Worm (Caenorhabditis elegans) whole organism, L2 larva: ENCODE results near the gene F46B6.5.

Source experiments
- ZK546.5 ChIP-seq: sonication (generic microtip); optimal IDR thresholded peaks from 2 replicates; lab custom pipeline; 2017; ENCODE audit warnings: missing biosample characterization, missing genetic modification characterization
- ama-1 ChIP-seq: fragments of 150-350 bp; optimal IDR thresholded peaks from 2 replicates; lab custom pipeline; 2018; ENCODE audit warnings: inconsistent platforms
- ceh-82 ChIP-seq: fragments of 150-350 bp; optimal IDR thresholded peaks from 2 replicates; lab custom pipeline; 2014; ENCODE audit warnings: missing biosample characterization, missing genetic modification characterization
- dmd-4 ChIP-seq: sonication (generic microtip); optimal IDR thresholded peaks from 2 replicates; lab custom pipeline; 2017; ENCODE audit warnings: missing biosample characterization, missing genetic modification characterization
- elt-3 ChIP-seq: sonication (generic microtip); optimal IDR thresholded peaks from 2 replicates; lab custom pipeline; 2017; ENCODE audit warnings: missing biosample characterization, missing genetic modification characterization
- lin-13 ChIP-seq: fragments of 150-350 bp; optimal IDR thresholded peaks from 2 replicates; lab custom pipeline; 2014; ENCODE audit warnings: missing biosample characterization, missing genetic modification reagents, missing genetic modification characterization
- lsy-2 ChIP-seq, 2 experiments: fragments of 150-350 bp in 1 of 2; sonication (generic microtip) in 1 of 2; optimal IDR thresholded peaks; 2 replicates each; lab custom pipeline; 2014 to 2017; ENCODE audit warnings: missing biosample characterization in 2 of 2, missing genetic modification characterization in 2 of 2
- nhr-10 ChIP-seq: sonication (generic microtip); optimal IDR thresholded peaks from 2 replicates; lab custom pipeline; 2017; ENCODE audit warnings: missing biosample characterization, missing genetic modification characterization
- nhr-11 ChIP-seq: fragments of 150-350 bp; optimal IDR thresholded peaks from 2 replicates; lab custom pipeline; 2014; ENCODE audit warnings: missing biosample characterization, missing genetic modification characterization
- nhr-23 ChIP-seq: fragments of 150-350 bp; optimal IDR thresholded peaks from 2 replicates; lab custom pipeline; 2014; ENCODE audit warnings: missing biosample characterization, missing genetic modification reagents, missing genetic modification characterization
- nhr-6 ChIP-seq: fragments of 150-350 bp; optimal IDR thresholded peaks from 2 replicates; lab custom pipeline; 2014; ENCODE audit warnings: missing biosample characterization, missing genetic modification characterization
- snpc-4 ChIP-seq: fragments of 150-350 bp; optimal IDR thresholded peaks from 2 replicates; lab custom pipeline; 2014; ENCODE audit warnings: missing biosample characterization, missing genetic modification characterization
- unc-62 ChIP-seq: fragments of 150-350 bp; optimal IDR thresholded peaks from 2 replicates; lab custom pipeline; 2014; ENCODE audit warnings: missing biosample characterization, missing genetic modification reagents, missing genetic modification characterization
- ztf-11 ChIP-seq: sonication (generic microtip); optimal IDR thresholded peaks from 2 replicates; lab custom pipeline; 2017; ENCODE audit warnings: missing biosample characterization, missing genetic modification characterization

DNA sequence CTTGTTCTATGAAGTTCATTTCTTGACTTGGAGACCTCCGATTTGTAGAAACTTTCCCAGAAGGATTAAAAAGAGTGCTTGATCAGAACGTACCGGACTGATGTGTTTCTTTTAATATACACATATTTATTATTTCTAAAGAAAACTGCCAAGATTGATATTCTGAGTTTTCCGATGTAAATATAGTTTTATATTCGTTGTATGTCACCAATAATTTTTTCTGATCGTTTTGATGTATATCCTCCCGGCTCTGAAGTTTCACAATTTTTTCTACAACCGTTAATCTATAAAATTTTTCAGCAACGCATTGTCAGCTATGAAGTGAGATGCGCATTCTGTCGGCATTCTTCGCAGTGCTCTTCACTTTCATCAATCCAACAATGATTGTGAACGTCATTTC is 13.7 kb upstream of the F46B6.5 start, which contains the start of gene F46B6.9:
- TF ChIP-seq snpc-4 (tag; lab: Kevin White, UChicago) (no peak), nhr-11 (tag; lab: Kevin White, UChicago) (no peak), lsy-2 (tag; optimal IDR thresholded peaks at IDR 0.05; lab: Kevin White, UChicago) (no peak), elt-3 (tag; lab: Kevin White, UChicago) (no peak), ztf-11 (no peak), lin-13 (GFP tag; lab: Kevin White, UChicago) (no peak), unc-62 (no peak), ceh-82 (tag; lab: Kevin White, UChicago) (no peak), nhr-10 (tag; lab: Kevin White, UChicago) (no peak), ama-1 (lab: Kevin White, UChicago) (no peak), ZK546.5 (tag; lab: Kevin White, UChicago) (no peak), nhr-23 (tag; lab: Kevin White, UChicago) (no peak), nhr-6 (tag; lab: Kevin White, UChicago) (no peak), dmd-4 (tag; lab: Kevin White, UChicago) (no peak)
